Worm (Caenorhabditis elegans) whole organism, L4 larva: Measurements from ENCODE around the gene R09F10.5.
"Not testable (repeated sequence)": the region's sequence is repeated elsewhere in the genome, so short reads cannot be mapped to it uniquely, and the experiment has no call there.

Experiments used
- F26F4.8 ChIP-seq: fragments of 200-800 bp; sonication (Bioruptor generic); conservative IDR thresholded peaks from 2 replicates; pipeline ENCODE4 v1.3.6; 2022; ENCODE audit warnings: missing genetic modification characterization, missing compliant biosample characterization
- F37D6.2 ChIP-seq: sonication (generic microtip); optimal IDR thresholded peaks from 2 replicates; lab custom pipeline; 2016; ENCODE audit warnings: mild to moderate bottlenecking, missing genetic modification characterization, missing compliant biosample characterization
- T26A8.4 ChIP-seq: fragments of 200-800 bp; sonication (Bioruptor generic); IDR thresholded peaks from 2 replicates; pipeline ENCODE4 v1.3.6; 2022; ENCODE audit warnings: missing genetic modification characterization, missing compliant biosample characterization
- attf-4 ChIP-seq: sonication (generic microtip); optimal IDR thresholded peaks from 3 replicates; lab custom pipeline; 2017; ENCODE audit warnings: missing biosample characterization, missing genetic modification characterization
- ceh-44 ChIP-seq: fragments of 200-800 bp; sonication (Bioruptor generic); IDR thresholded peaks from 2 replicates; pipeline ENCODE4 v1.3.6; 2022; ENCODE audit warnings: missing genetic modification reagents, missing genetic modification characterization, missing compliant biosample characterization
- ctbp-1 ChIP-seq: fragments of 200-800 bp; sonication (Bioruptor generic); IDR thresholded peaks from 2 replicates; pipeline ENCODE4 v1.3.6; 2022; ENCODE audit warnings: missing genetic modification reagents, missing genetic modification characterization, missing compliant biosample characterization
- daf-16 ChIP-seq, 3 experiments: sonication (generic microtip); optimal IDR thresholded peaks; 2 replicates each; lab custom pipeline; 2016 to 2017; ENCODE audit warnings: missing genetic modification characterization in 3 of 3, missing genetic modification reagents in 3 of 3, mild to moderate bottlenecking in 2 of 3, missing compliant biosample characterization in 2 of 3, missing biosample characterization in 1 of 3, moderate library complexity in 1 of 3
- daf-8 ChIP-seq: fragments of 200-800 bp; sonication (Bioruptor generic); IDR thresholded peaks from 2 replicates; pipeline ENCODE4 v1.3.6; 2022; ENCODE audit warnings: missing genetic modification characterization, missing compliant biosample characterization
- dmd-6 ChIP-seq: fragments of 200-800 bp; sonication (Bioruptor generic); IDR thresholded peaks from 2 replicates; pipeline ENCODE4 v1.3.6; 2022; ENCODE audit warnings: missing genetic modification reagents, missing genetic modification characterization, missing compliant biosample characterization
- dve-1 ChIP-seq: sonication (generic microtip); optimal IDR thresholded peaks from 2 replicates; lab custom pipeline; 2017; ENCODE audit warnings: antibody characterized with exemption, mild to moderate bottlenecking, missing genetic modification characterization, missing compliant biosample characterization; ENCODE audit not compliant: insufficient read depth
- egl-27 ChIP-seq: sonication (generic microtip); optimal IDR thresholded peaks from 3 replicates; lab custom pipeline; 2017; ENCODE audit warnings: missing biosample characterization, missing genetic modification reagents, missing genetic modification characterization
- gei-8 ChIP-seq: fragments of 200-800 bp; sonication (Bioruptor generic); optimal IDR thresholded peaks from 2 replicates; lab custom pipeline; 2018; ENCODE audit warnings: mild to moderate bottlenecking, missing genetic modification characterization, missing compliant biosample characterization
- hlh-11 ChIP-seq: fragments of 200-800 bp; sonication (Bioruptor generic); optimal IDR thresholded peaks from 2 replicates; lab custom pipeline; 2018; ENCODE audit warnings: mild to moderate bottlenecking, missing genetic modification characterization, missing compliant biosample characterization
- hlh-30 ChIP-seq: sonication (generic microtip); optimal IDR thresholded peaks from 2 replicates; lab custom pipeline; 2017; ENCODE audit warnings: antibody characterized with exemption, mild to moderate bottlenecking, missing genetic modification characterization, missing compliant biosample characterization; ENCODE audit not compliant: insufficient read depth
- lin-1 ChIP-seq: fragments of 200-800 bp; sonication (Bioruptor generic); IDR thresholded peaks from 2 replicates; pipeline ENCODE4 v1.3.6; 2022; ENCODE audit warnings: missing genetic modification reagents, missing genetic modification characterization, missing compliant biosample characterization
- lin-13 ChIP-seq: fragments of 150-350 bp; optimal IDR thresholded peaks from 2 replicates; lab custom pipeline; 2014; ENCODE audit warnings: missing biosample characterization, missing genetic modification reagents, missing genetic modification characterization
- lin-15B ChIP-seq: fragments of 150-350 bp; sonication (generic microtip); optimal IDR thresholded peaks from 3 replicates; lab custom pipeline; 2014; ENCODE audit warnings: missing biosample characterization, missing genetic modification characterization
- lin-29 ChIP-seq: fragments of 200-800 bp; sonication (Bioruptor generic); IDR thresholded peaks from 2 replicates; pipeline ENCODE4 v1.3.6; 2022; ENCODE audit warnings: missing genetic modification reagents, missing genetic modification characterization, missing compliant biosample characterization
- mdl-1 ChIP-seq, 2 experiments: fragments of 150-350 bp in 1 of 2; sonication (generic microtip) in 1 of 2; optimal IDR thresholded peaks; 2 replicates each; lab custom pipeline; 2014 to 2017; ENCODE audit warnings: missing biosample characterization in 2 of 2, missing genetic modification characterization in 2 of 2
- mxl-3 ChIP-seq: fragments of 200-800 bp; sonication (Bioruptor generic); optimal IDR thresholded peaks from 2 replicates; lab custom pipeline; 2018; ENCODE audit warnings: mild to moderate bottlenecking, missing genetic modification characterization, missing compliant biosample characterization
- nhr-111 ChIP-seq: fragments of 200-800 bp; sonication (Bioruptor generic); optimal IDR thresholded peaks from 2 replicates; lab custom pipeline; 2018; ENCODE audit warnings: mild to moderate bottlenecking, missing genetic modification characterization, missing compliant biosample characterization
- nhr-25 ChIP-seq: sonication (generic microtip); optimal IDR thresholded peaks from 2 replicates; lab custom pipeline; 2017; ENCODE audit warnings: missing genetic modification characterization, mild to moderate bottlenecking, missing compliant biosample characterization, antibody characterized with exemption, moderate library complexity, borderline replicate concordance; ENCODE audit not compliant: insufficient read depth
- nhr-28 ChIP-seq: fragments of 150-350 bp; optimal IDR thresholded peaks from 2 replicates; lab custom pipeline; 2014; ENCODE audit warnings: missing biosample characterization, missing genetic modification characterization
- pqm-1 ChIP-seq: sonication (generic microtip); optimal IDR thresholded peaks from 2 replicates; lab custom pipeline; 2017; ENCODE audit warnings: missing biosample characterization, missing genetic modification characterization
- set-16 ChIP-seq: fragments of 200-800 bp; sonication (Bioruptor generic); IDR thresholded peaks from 2 replicates; pipeline ENCODE4 v1.3.6; 2022; ENCODE audit warnings: missing genetic modification reagents, missing genetic modification characterization, missing compliant biosample characterization
- skn-1 ChIP-seq: fragments of 150-350 bp; optimal IDR thresholded peaks from 2 replicates; lab custom pipeline; 2014; ENCODE audit warnings: missing biosample characterization, missing genetic modification characterization
- spr-1 ChIP-seq: sonication (generic microtip); optimal IDR thresholded peaks from 2 replicates; lab custom pipeline; 2016; ENCODE audit warnings: mild to moderate bottlenecking, missing genetic modification characterization, missing compliant biosample characterization
- unc-39 ChIP-seq: sonication (generic microtip); optimal IDR thresholded peaks from 2 replicates; lab custom pipeline; 2017; ENCODE audit warnings: missing biosample characterization, missing genetic modification characterization
- unc-62 ChIP-seq, 3 experiments: fragments of 150-350 bp in 1 of 3; sonication (generic microtip); optimal IDR thresholded peaks in 2 of 3; peaks in 1 of 3; 1 replicate in 1 of 3; 2 replicates in 2 of 3; lab custom pipeline; 2014 to 2017; ENCODE audit warnings: missing biosample characterization in 3 of 3, missing genetic modification characterization in 3 of 3, missing genetic modification reagents in 3 of 3, missing genotype in 1 of 3
- vab-7 ChIP-seq: fragments of 200-800 bp; sonication (Bioruptor generic); IDR thresholded peaks from 2 replicates; pipeline ENCODE4 v1.3.6; 2022; ENCODE audit warnings: missing genetic modification reagents, missing genetic modification characterization, missing compliant biosample characterization

The R09F10.5 gene

DNA sequence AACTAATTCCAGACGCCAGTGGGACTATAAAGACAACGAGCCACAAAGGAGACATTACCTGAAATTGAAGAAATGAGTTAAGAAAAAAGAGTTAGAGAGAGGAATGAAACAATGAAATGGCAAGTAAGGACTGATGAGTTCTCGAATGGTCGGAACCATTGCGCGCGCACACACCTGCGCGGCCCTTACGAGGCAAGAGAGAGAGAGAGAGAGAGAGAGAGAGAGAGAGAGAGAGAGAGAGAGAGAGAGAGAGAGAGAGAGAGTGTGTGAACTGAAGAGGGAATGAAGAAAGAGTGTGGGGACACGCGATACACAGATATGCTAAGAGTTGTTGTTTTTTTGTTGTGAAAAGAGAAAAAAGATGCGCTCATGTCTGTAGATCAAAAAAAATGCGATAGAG is 18.9 kb upstream of the R09F10.5 start, which contains the start of gene R09F10.8:
R09F10.8 (minus strand) TSS at position 58 of the 400 bp plus-strand sequence.
- TF ChIP-seq pqm-1 (tag; lab: Kevin White, UChicago) (no peak), unc-62 (GFP tag; optimal IDR thresholded peaks at IDR 0.05 in 1 of 2; lab: Kevin White, UChicago) (peak in 1 of 2 experiments; percentile 91), unc-62 (tag; optimal IDR thresholded peaks at IDR 0.05; lab: Kevin White, UChicago) (no peak)

DNA sequence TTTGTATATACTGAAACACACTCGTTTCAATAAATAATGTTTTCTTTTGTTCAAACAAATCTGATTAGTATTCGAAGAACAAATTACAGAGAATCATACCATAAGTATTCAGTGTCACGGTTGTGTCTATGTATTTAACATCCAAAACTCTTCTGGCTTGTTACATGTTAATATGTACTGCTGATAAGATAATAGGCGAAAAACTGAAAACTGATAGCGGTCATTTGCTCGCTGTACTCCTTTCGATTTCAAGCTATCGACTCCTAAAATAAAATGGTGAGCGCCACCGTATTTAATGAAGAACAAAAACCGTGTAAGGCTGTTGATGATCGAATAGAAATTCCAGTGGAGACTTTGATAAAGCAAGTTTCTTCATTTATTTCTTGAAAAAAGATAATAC is 15.9 kb upstream of the R09F10.5 start, which contains the start of gene R09F10.1:
R09F10.1 (plus strand) TSS at position 222 of the 400 bp plus-strand sequence.
- peak; percentile 64 for TF ChIP-seq pqm-1 (tag; lab: Kevin White, UChicago)
- TF ChIP-seq ceh-44 (GFP tag; lab: Robert Waterston, UW) = no peak
- no peak for TF ChIP-seq set-16 (GFP tag; lab: Robert Waterston, UW)
- TF ChIP-seq daf-16 (GFP tag; optimal IDR thresholded peaks at IDR 0.05; lab: Kevin White, UChicago) = no peak
- peak; percentile 60 for TF ChIP-seq daf-16 (tag; optimal IDR thresholded peaks at IDR 0.05; lab: Kevin White, UChicago)
- no peak for TF ChIP-seq hlh-11 (tag; lab: Kevin White, UChicago)
- no peak for TF ChIP-seq hlh-30 (tag; lab: Kevin White, UChicago)
- TF ChIP-seq nhr-28 (tag; lab: Kevin White, UChicago) = peak; percentile 56
- no peak for TF ChIP-seq gei-8 (GFP tag; lab: Kevin White, UChicago)
- peak; percentile 12 for TF ChIP-seq dve-1 (tag; lab: Kevin White, UChicago)
- TF ChIP-seq egl-27 (tag; lab: Kevin White, UChicago) = no peak
- 0 out of 2 replicates have a peak, but pooled peaks have one; percentile 45 for TF ChIP-seq dmd-6 (GFP tag; lab: Robert Waterston, UW)
- TF ChIP-seq unc-62 (GFP tag; optimal IDR thresholded peaks at IDR 0.05 in 1 of 2; lab: Kevin White, UChicago) = no peak
- no peak for TF ChIP-seq unc-62 (tag; optimal IDR thresholded peaks at IDR 0.05; lab: Kevin White, UChicago)

ce11 chrX:8321811-8322210 is 14.3 kb upstream of the R09F10.5 start, which contains the start of gene abu-9:
TSS of gene abu-9 (plus strand) at chrX:8322111.
- not testable (repeated sequence) for TF ChIP-seq F37D6.2; daf-8 (GFP tag; lab: Robert Waterston, UW); lin-1 (GFP tag; lab: Robert Waterston, UW)

DNA sequence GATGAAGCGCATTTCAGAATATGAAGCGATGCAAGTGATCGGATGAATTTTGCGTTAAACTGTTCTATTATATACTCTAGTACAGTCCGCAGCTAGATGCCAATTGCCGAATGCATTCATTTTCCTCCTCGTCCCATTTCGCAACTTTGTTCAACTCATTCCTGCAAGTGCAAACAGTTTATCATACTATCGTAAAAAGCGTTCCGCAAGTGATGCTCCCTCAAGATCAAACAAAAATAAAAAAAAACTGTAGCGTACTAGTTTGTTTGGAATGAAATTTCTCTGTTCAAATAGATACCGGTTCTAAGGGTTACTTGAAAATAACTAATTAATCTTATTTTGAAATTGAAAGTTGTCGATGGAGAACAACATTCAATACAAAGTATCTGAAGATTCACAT is 13.4 kb upstream of the R09F10.5 start, which contains the start of gene pqn-57:
pqn-57 (minus strand) TSS at position 101 of the 400 bp plus-strand sequence.
- no peak for TF ChIP-seq T26A8.4
- TF ChIP-seq mdl-1 (tag; optimal IDR thresholded peaks at IDR 0.05; lab: Kevin White, UChicago) = no peak
- no peak for TF ChIP-seq nhr-111
- TF ChIP-seq spr-1 (tag; lab: Kevin White, UChicago) = no peak
- TF ChIP-seq attf-4 (tag; lab: Kevin White, UChicago) = no peak

DNA sequence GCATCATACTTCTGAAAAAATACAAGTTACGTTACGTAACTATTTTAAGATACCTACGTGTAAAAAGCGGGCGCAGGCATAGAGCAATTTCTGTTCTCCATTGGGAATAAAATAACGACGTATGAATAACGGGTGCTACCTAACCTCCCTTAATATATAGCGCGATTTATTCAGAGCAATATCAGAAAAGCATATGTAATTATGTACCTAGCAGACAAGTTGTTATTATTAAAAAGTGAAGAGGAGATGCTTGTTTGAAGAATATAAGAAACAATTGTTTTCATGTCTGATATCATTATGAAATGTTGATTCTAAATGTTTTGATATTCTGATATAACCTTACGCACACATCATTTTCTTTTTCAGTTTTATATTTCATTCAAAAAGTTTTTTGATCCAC is 11.4 kb upstream of the R09F10.5 start, which contains the start of gene srh-11:
srh-11 (minus strand) TSS at position 101 of the 400 bp plus-strand sequence.
- TF ChIP-seq unc-39 (tag; lab: Kevin White, UChicago) (no peak), skn-1 (tag; lab: Kevin White, UChicago) (no peak), F26F4.8 (no peak), lin-13 (no peak), lin-15B (no peak), ctbp-1 (GFP tag; lab: Robert Waterston, UW) (no peak), lin-29 (GFP tag; lab: Robert Waterston, UW) (no peak), mxl-3 (GFP tag; lab: Kevin White, UChicago) (no peak), nhr-25 (tag; lab: Kevin White, UChicago) (no peak), vab-7 (no peak)
- TF ChIP-seq, all 104 proteins: peak for 0
